Fruit fly (Drosophila melanogaster): Measurements from ENCODE around the gene futsch.

The futsch gene

DNA sequence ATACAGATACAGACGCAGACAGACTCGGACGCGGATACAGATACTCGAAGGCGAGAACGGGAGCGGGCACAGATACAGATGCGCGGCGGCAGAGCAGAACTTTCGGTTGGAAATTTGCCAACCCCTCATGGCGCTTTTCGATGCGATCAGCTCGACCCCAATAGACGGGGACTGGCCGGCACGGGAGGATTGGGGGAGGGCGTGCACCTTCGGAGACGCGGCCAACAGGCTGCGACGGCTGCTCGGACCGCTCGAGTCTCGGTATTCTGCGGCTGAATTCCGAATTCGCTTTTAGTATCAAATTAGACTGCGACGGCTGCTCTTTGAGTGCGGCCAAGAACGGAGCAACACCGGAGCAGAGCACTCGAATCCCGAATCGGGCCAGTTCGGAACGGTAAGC, 24.6 kb upstream of the futsch start:
- TF ChIP-seq Med (GFP tag) (peak; percentile 21), Deaf1 (tag; optimal IDR thresholded peaks at IDR 0.05) (peak; percentile 61), grn (GFP tag; optimal IDR thresholded peaks at IDR 0.05) (no peak), sens (GFP tag) (peak; percentile 19), CG12769 (tag; optimal IDR thresholded peaks at IDR 0.05) (peak; percentile 82)

DNA sequence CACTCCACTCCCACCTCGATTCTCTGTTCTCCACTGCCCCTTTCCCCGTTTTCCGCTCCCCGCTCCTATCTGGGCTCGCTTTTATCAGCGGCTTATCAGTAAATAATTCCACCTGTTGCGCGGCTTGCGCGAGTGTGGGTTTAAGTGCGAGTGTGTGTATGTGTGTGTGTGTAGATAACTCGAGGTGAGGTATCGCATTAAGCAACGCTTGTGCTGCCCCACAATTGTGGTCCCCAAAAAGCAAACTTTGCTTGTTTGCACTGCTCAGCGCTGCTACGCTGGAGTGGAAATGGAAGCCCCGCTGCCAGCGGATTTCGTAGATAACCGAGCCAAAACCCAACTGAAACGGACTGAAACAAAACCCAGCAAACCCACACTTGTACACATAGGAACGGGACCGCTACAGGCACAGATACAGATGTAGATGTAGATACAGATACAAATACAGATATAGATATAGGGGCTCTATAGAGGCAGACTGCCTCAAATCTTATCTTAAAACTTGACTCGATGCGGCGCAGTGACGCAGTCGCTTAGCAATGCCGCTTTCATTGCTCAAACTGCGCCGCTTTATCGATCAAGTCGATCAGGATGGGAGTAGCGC, 21.6 kb upstream of the futsch start:
- no peak for TF ChIP-seq NFAT (GFP tag; IDR thresholded peaks at IDR 0.05)
- TF ChIP-seq exex (tag; optimal IDR thresholded peaks at IDR 0.05): peak; percentile 14
- TF ChIP-seq CG10274 (GFP tag; optimal IDR thresholded peaks at IDR 0.05): no peak
- no peak for TF ChIP-seq row (GFP tag; IDR thresholded peaks at IDR 0.05)
- peak; percentile 33 for TF ChIP-seq CG15514 (GFP tag; optimal IDR thresholded peaks at IDR 0.05)
- no peak for TF ChIP-seq Taf1 (GFP tag; IDR thresholded peaks at IDR 0.05)
- no peak for TF ChIP-seq CG11398 (GFP tag; optimal IDR thresholded peaks at IDR 0.05)
- TF ChIP-seq CG12659 (GFP tag; optimal IDR thresholded peaks at IDR 0.05): peak; percentile 10
- no peak for TF ChIP-seq Hmx (GFP tag; optimal IDR thresholded peaks at IDR 0.05)
- TF ChIP-seq grn (GFP tag; optimal IDR thresholded peaks at IDR 0.05): peak; percentile 91
- no peak for TF ChIP-seq Doc2 (GFP tag; IDR thresholded peaks at IDR 0.05)
- no peak for TF ChIP-seq CG6254 (GFP tag; optimal IDR thresholded peaks at IDR 0.05)
- no peak for TF ChIP-seq CG4854 (GFP tag; optimal IDR thresholded peaks at IDR 0.05)
- no peak for TF ChIP-seq CG13894 (tag; optimal IDR thresholded peaks at IDR 0.05)
- peak; percentile 0 for TF ChIP-seq run (tag; optimal IDR thresholded peaks at IDR 0.05)
- TF ChIP-seq Kr (GFP tag; optimal IDR thresholded peaks at IDR 0.05): no peak
- no peak for TF ChIP-seq hth (optimal IDR thresholded peaks at IDR 0.05)
- peak; percentile 3 for TF ChIP-seq CG18599 (GFP tag; optimal IDR thresholded peaks at IDR 0.05)
- no peak for TF ChIP-seq Rx (GFP tag; IDR thresholded peaks at IDR 0.05)
- TF ChIP-seq mld (GFP tag; IDR thresholded peaks at IDR 0.05; ENCODE audit: partially characterized antibody): no peak
- TF ChIP-seq repo (GFP tag; optimal IDR thresholded peaks at IDR 0.05): no peak
- peak; percentile 47 for TF ChIP-seq CG15601 (tag; optimal IDR thresholded peaks at IDR 0.05)
- no peak for TF ChIP-seq Hr78 (GFP tag; optimal IDR thresholded peaks at IDR 0.05)
- no peak for TF ChIP-seq B-H2 (GFP tag; optimal IDR thresholded peaks at IDR 0.05)
- TF ChIP-seq CG18764 (GFP tag; optimal IDR thresholded peaks at IDR 0.05): no peak
- no peak for TF ChIP-seq Awh (GFP tag; IDR thresholded peaks at IDR 0.05)
- TF ChIP-seq bowl (GFP tag; IDR thresholded peaks at IDR 0.05): no peak
- peak; percentile 35 for TF ChIP-seq CG3407 (GFP tag; optimal IDR thresholded peaks at IDR 0.05)
- 0 out of 2 replicates have a peak, but pooled peaks have one; percentile 22 for TF ChIP-seq Xrp1 (GFP tag; IDR thresholded peaks at IDR 0.05)
- no peak for TF ChIP-seq odd (GFP tag; optimal IDR thresholded peaks at IDR 0.05)
- TF ChIP-seq CG3163 (GFP tag; optimal IDR thresholded peaks at IDR 0.05): no peak
- TF ChIP-seq CG32532 (GFP tag; IDR thresholded peaks at IDR 0.05): no peak
- no peak for TF ChIP-seq CG7271 (tag; optimal IDR thresholded peaks at IDR 0.05)
- TF ChIP-seq ro (GFP tag; IDR thresholded peaks at IDR 0.05): no peak
- TF ChIP-seq Hmr (GFP tag; optimal IDR thresholded peaks at IDR 0.05): peak; percentile 31
- TF ChIP-seq fd3F (GFP tag; optimal IDR thresholded peaks at IDR 0.05): no peak
- TF ChIP-seq mirr (GFP tag; optimal IDR thresholded peaks at IDR 0.05): no peak
- TF ChIP-seq chif (GFP tag; optimal IDR thresholded peaks at IDR 0.05): no peak
- no peak for TF ChIP-seq CG4730 (GFP tag; IDR thresholded peaks at IDR 0.05)
- no peak for TF ChIP-seq Ravus (GFP tag; IDR thresholded peaks at IDR 0.05)
- no peak for TF ChIP-seq CG11560 (tag; IDR thresholded peaks at IDR 0.05)
- TF ChIP-seq insv (GFP tag; optimal IDR thresholded peaks at IDR 0.05): no peak
- TF ChIP-seq Meics (GFP tag; optimal IDR thresholded peaks at IDR 0.05): no peak
- peak; percentile 45 for TF ChIP-seq Fer1 (GFP tag; optimal IDR thresholded peaks at IDR 0.05)
- peak; percentile 28 for TF ChIP-seq CG11723 (GFP tag; optimal IDR thresholded peaks at IDR 0.05)

Data from whole organism, embryonic.